Fruit fly (Drosophila melanogaster) whole organism, wandering third instar larva: ENCODE results near the gene CG43658.

Source experiments
- CG9705 ChIP-seq: fragments of 200-800 bp; sonication (Bioruptor generic); optimal IDR thresholded peaks from 2 replicates; lab custom pipeline; 2018; ENCODE audit warnings: missing biosample characterization, mild to moderate bottlenecking, missing genetic modification characterization
- CrebA ChIP-seq: fragments of 200-800 bp; sonication (Bioruptor generic); optimal IDR thresholded peaks from 2 replicates; lab custom pipeline; 2016; ENCODE audit warnings: missing biosample characterization, mild to moderate bottlenecking, missing genetic modification characterization, borderline replicate concordance
- Dfd ChIP-seq: fragments of >200 bp; optimal IDR thresholded peaks from 2 replicates; lab custom pipeline; 2017; ENCODE audit warnings: missing biosample characterization, missing genetic modification characterization
- Dif ChIP-seq: fragments of 200-275, 200-300 bp; sonication (Bioruptor generic); optimal IDR thresholded peaks from 2 replicates; lab custom pipeline; 2018; ENCODE audit warnings: missing biosample characterization, missing genetic modification characterization; ENCODE audit not compliant: partially characterized antibody
- GATAd ChIP-seq: sonication (Bioruptor generic); optimal IDR thresholded peaks from 2 replicates; lab custom pipeline; 2016; ENCODE audit warnings: missing biosample characterization, missing genetic modification characterization
- HLH106 ChIP-seq: fragments of 200-800 bp; optimal IDR thresholded peaks from 3 replicates; lab custom pipeline; 2019; ENCODE audit warnings: missing biosample characterization, mild to moderate bottlenecking, missing genetic modification characterization, moderate library complexity
- Hr78 ChIP-seq: fragments of >200 bp; optimal IDR thresholded peaks from 2 replicates; lab custom pipeline; 2017; ENCODE audit warnings: missing biosample characterization, missing genetic modification characterization
- Hr83 ChIP-seq: fragments of 200-300 bp; sonication (Bioruptor generic); optimal IDR thresholded peaks from 2 replicates; lab custom pipeline; 2016; ENCODE audit warnings: missing biosample characterization, mild to moderate bottlenecking, missing genetic modification characterization, moderate library complexity; ENCODE audit not compliant: poor library complexity, severe bottlenecking
- Jra ChIP-seq: sonication (Bioruptor generic); optimal IDR thresholded peaks from 2 replicates; lab custom pipeline; 2016; ENCODE audit warnings: missing biosample characterization, missing genetic modification characterization
- Mio ChIP-seq: sonication (Bioruptor generic); optimal IDR thresholded peaks from 2 replicates; lab custom pipeline; 2016; ENCODE audit warnings: missing biosample characterization, missing genetic modification characterization
- Myc ChIP-seq: fragments of >200 bp; optimal IDR thresholded peaks from 2 replicates; lab custom pipeline; 2017
- N ChIP-seq: fragments of >200 bp; optimal IDR thresholded peaks from 2 replicates; lab custom pipeline; 2018; ENCODE audit warnings: missing biosample characterization, missing external identifiers, missing genetic modification characterization
- OdsH ChIP-seq: fragments of 200-800 bp; sonication (Bioruptor generic); optimal IDR thresholded peaks from 2 replicates; lab custom pipeline; 2016; ENCODE audit warnings: missing biosample characterization, mild to moderate bottlenecking, missing genetic modification characterization
- Sp1 ChIP-seq: fragments of 200-800 bp; sonication (Bioruptor generic); optimal IDR thresholded peaks from 3 replicates; lab custom pipeline; 2019; ENCODE audit warnings: missing biosample characterization, mild to moderate bottlenecking, missing genetic modification characterization, moderate library complexity
- Vsx2 ChIP-seq: fragments of 200-300, 225-300 bp; sonication (Bioruptor generic); optimal IDR thresholded peaks from 2 replicates; lab custom pipeline; 2018; ENCODE audit warnings: missing biosample characterization, missing genetic modification characterization; ENCODE audit not compliant: partially characterized antibody
- br ChIP-seq: fragments of 200-800 bp; sonication (Bioruptor generic); optimal IDR thresholded peaks from 2 replicates; lab custom pipeline; 2016; ENCODE audit warnings: missing biosample characterization, missing genetic modification characterization
- brk ChIP-seq: fragments of 200-800 bp; sonication (Bioruptor generic); optimal IDR thresholded peaks from 2 replicates; lab custom pipeline; 2016; ENCODE audit warnings: missing biosample characterization, mild to moderate bottlenecking, missing genetic modification characterization
- dl ChIP-seq, 2 experiments: fragments of 175-275, 200-275 bp in 1 of 2; fragments of 200-275 bp in 1 of 2; sonication (Bioruptor generic); optimal IDR thresholded peaks; lab custom pipeline; 2018; ENCODE audit warnings: mild to moderate bottlenecking in 2 of 2, missing biosample characterization in 2 of 2, missing genetic modification characterization in 2 of 2, moderate library complexity in 2 of 2; ENCODE audit not compliant: partially characterized antibody in 2 of 2, insufficient read depth in 1 of 2
- dmrt93B ChIP-seq: fragments of 200-800 bp; sonication (Bioruptor generic); optimal IDR thresholded peaks from 2 replicates; lab custom pipeline; 2018; ENCODE audit warnings: missing biosample characterization, mild to moderate bottlenecking, missing genetic modification characterization
- ey ChIP-seq: fragments of 200-800 bp; sonication (Bioruptor generic); optimal IDR thresholded peaks from 2 replicates; lab custom pipeline; 2016; ENCODE audit warnings: missing biosample characterization, missing genetic modification characterization
- foxo ChIP-seq, 2 experiments: fragments of 200-800 bp; sonication (Bioruptor generic); optimal IDR thresholded peaks; 2 replicates in 1 of 2; 3 replicates in 1 of 2; lab custom pipeline; 2016 to 2017; ENCODE audit warnings: missing biosample characterization in 2 of 2, missing genetic modification characterization in 2 of 2
- fru ChIP-seq: fragments of 200-800 bp; sonication (Bioruptor generic); optimal IDR thresholded peaks from 3 replicates; lab custom pipeline; 2016; ENCODE audit warnings: missing biosample characterization, mild to moderate bottlenecking, missing genetic modification characterization
- h ChIP-seq: fragments of 200-800 bp; sonication (Bioruptor generic); optimal IDR thresholded peaks from 3 replicates; lab custom pipeline; 2016; ENCODE audit warnings: missing biosample characterization, mild to moderate bottlenecking, missing genetic modification characterization
- jim ChIP-seq: fragments of 175-275, 200-325 bp; sonication (Bioruptor generic); optimal IDR thresholded peaks from 2 replicates; lab custom pipeline; 2016; ENCODE audit warnings: missing biosample characterization, mild to moderate bottlenecking, missing genetic modification characterization
- lola ChIP-seq: fragments of >200 bp; optimal IDR thresholded peaks from 2 replicates; lab custom pipeline; 2017; ENCODE audit warnings: missing biosample characterization, missing genetic modification characterization
- pan ChIP-seq: fragments of >200 bp; optimal IDR thresholded peaks from 2 replicates; lab custom pipeline; 2017
- psq ChIP-seq: fragments of 200-800 bp; sonication (Bioruptor generic); optimal IDR thresholded peaks from 3 replicates; lab custom pipeline; 2017; ENCODE audit warnings: missing biosample characterization, mild to moderate bottlenecking, missing genetic modification characterization, moderate library complexity
- rgr ChIP-seq: fragments of 200-800 bp; sonication (Bioruptor generic); optimal IDR thresholded peaks from 3 replicates; lab custom pipeline; 2016; ENCODE audit warnings: missing biosample characterization, mild to moderate bottlenecking, missing genetic modification characterization
- usp ChIP-seq: fragments of >200 bp; optimal IDR thresholded peaks from 2 replicates; lab custom pipeline; 2017; ENCODE audit warnings: missing biosample characterization, missing genetic modification characterization
- woc ChIP-seq: sonication (Bioruptor generic); optimal IDR thresholded peaks from 2 replicates; lab custom pipeline; 2016; ENCODE audit warnings: missing biosample characterization, mild to moderate bottlenecking, missing genetic modification characterization

Gene CG43658

dm6 chrX:17542729-17543128 lies 18.3 kb downstream of the CG43658 start:
- TF ChIP-seq dmrt93B (GFP tag; lab: Kevin White, UChicago) = no peak
- no peak for TF ChIP-seq foxo (GFP tag; optimal IDR thresholded peaks at IDR 0.05; lab: Kevin White, UChicago)
- no peak for TF ChIP-seq Dif (GFP tag; lab: Kevin White, UChicago)
- TF ChIP-seq Hr78 (GFP tag; lab: Kevin White, UChicago) = no peak

- TF ChIP-seq lola (GFP tag; lab: Kevin White, UChicago) = no peak
- TF ChIP-seq psq (GFP tag; lab: Kevin White, UChicago) = no peak
- TF ChIP-seq CG9705 = no peak
- TF ChIP-seq N (GFP tag; lab: Kevin White, UChicago) = no peak
- no peak for TF ChIP-seq Vsx2 (GFP tag; lab: Kevin White, UChicago)
- no peak for TF ChIP-seq h (GFP tag; lab: Kevin White, UChicago)
- TF ChIP-seq dl (GFP tag; optimal IDR thresholded peaks at IDR 0.05; lab: Kevin White, UChicago; ENCODE audit: insufficient read depth in 1 of 2, partially characterized antibody in 2 of 2) = no peak
- TF ChIP-seq Mio (GFP tag; lab: Kevin White, UChicago) = no peak
- TF ChIP-seq Dfd (GFP tag; lab: Kevin White, UChicago) = no peak
- TF ChIP-seq Dif (GFP tag; lab: Kevin White, UChicago) = no peak
- no peak for TF ChIP-seq Jra (GFP tag; lab: Kevin White, UChicago)
- TF ChIP-seq, all 38 proteins: peak for 0
These were observed 22.6 kb downstream of the CG43658 start for dm6 chrX:17538410-17538809.

dm6 chrX:17537276-17537675 lies 23.7 kb downstream of the CG43658 start:
- TF ChIP-seq HLH106 (tag; lab: Kevin White, UChicago) (peak; percentile 43), foxo (GFP tag; optimal IDR thresholded peaks at IDR 0.05; lab: Kevin White, UChicago) (peak in 1 of 2 experiments; percentile 31), jim (GFP tag; lab: Kevin White, UChicago) (no peak), Sp1 (GFP tag; lab: Kevin White, UChicago) (peak; percentile 53), ey (GFP tag; lab: Kevin White, UChicago) (no peak), rgr (GFP tag; lab: Kevin White, UChicago) (peak; percentile 1), pan (no peak), OdsH (peak; percentile 4), Myc (lab: Kevin White, UChicago) (no peak), lola (GFP tag; lab: Kevin White, UChicago) (no peak), psq (GFP tag; lab: Kevin White, UChicago) (peak; percentile 17), Hr83 (GFP tag; lab: Kevin White, UChicago) (no peak), usp (no peak)

dm6 chrX:17534321-17534720 lies 26.7 kb downstream of the CG43658 start:
- TF ChIP-seq jim (GFP tag; lab: Kevin White, UChicago) = no peak
- TF ChIP-seq CrebA (GFP tag; lab: Kevin White, UChicago) = no peak
- peak; percentile 99 for TF ChIP-seq Dfd (GFP tag; lab: Kevin White, UChicago)

- TF ChIP-seq Mio (GFP tag; lab: Kevin White, UChicago) (no peak), woc (GFP tag; lab: Kevin White, UChicago) (no peak), GATAd (GFP tag; lab: Kevin White, UChicago) (no peak), usp (no peak), foxo (GFP tag; optimal IDR thresholded peaks at IDR 0.05; lab: Kevin White, UChicago) (no peak), fru (GFP tag; lab: Kevin White, UChicago) (no peak), brk (peak; percentile 70), br (GFP tag; lab: Kevin White, UChicago) (no peak), Hr78 (GFP tag; lab: Kevin White, UChicago) (no peak), Hr83 (GFP tag; lab: Kevin White, UChicago) (no peak), Myc (lab: Kevin White, UChicago) (peak; percentile 88)
These were observed 28.8 kb downstream of the CG43658 start for dm6 chrX:17532158-17532557.
